Worm (Caenorhabditis elegans): ENCODE results near the gene ZK285.2.

DNA sequence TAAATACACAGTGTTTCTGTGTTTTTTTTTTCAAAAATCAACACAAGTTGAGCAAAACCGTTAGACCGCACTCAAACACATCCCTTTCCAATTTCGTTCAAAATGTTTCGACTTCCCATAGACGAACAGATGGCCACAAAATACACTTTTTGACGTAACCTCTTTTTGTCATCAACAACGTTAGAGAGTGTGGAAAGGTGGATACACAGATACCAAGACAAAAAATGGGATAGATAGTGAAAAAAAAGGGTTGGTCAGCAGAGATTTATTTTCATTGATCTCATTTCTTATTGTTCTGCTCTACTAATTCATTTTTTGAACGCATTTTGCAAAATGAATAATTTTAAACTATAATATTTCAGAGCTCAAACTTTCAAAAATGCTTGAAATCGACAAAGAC, 48.2 kb downstream of the ZK285.2 start:
- TF ChIP-seq ets-4 (GFP tag; optimal IDR thresholded peaks at IDR 0.05) (no peak), egrh-3 (GFP tag; IDR thresholded peaks at IDR 0.05) (no peak), Y53G8AR.9 (GFP tag; conservative IDR thresholded peaks at IDR 0.05) (no peak), ama-1 (optimal IDR thresholded peaks at IDR 0.05) (no peak), ama-1 (GFP tag; optimal IDR thresholded peaks at IDR 0.05) (no peak), lag-1 (GFP tag; IDR thresholded peaks at IDR 0.05) (no peak), snpc-3.4 (tag; optimal IDR thresholded peaks at IDR 0.05) (no peak)
